Worm (Caenorhabditis elegans) whole organism, L2 larva: ENCODE data around the gene rfc-3.

Source experiments
- C34F6.9 ChIP-seq: fragments of 150-350 bp; optimal IDR thresholded peaks from 2 replicates; lab custom pipeline; 2014; ENCODE audit warnings: missing biosample characterization, missing genetic modification characterization
- F13H6.1 ChIP-seq: sonication (generic microtip); optimal IDR thresholded peaks from 2 replicates; lab custom pipeline; 2016; ENCODE audit warnings: missing genetic modification characterization, missing compliant biosample characterization
- Y55F3AM.14 ChIP-seq: fragments of 200-800 bp; sonication (Bioruptor generic); optimal IDR thresholded peaks from 2 replicates; lab custom pipeline; 2018; ENCODE audit warnings: mild to moderate bottlenecking, missing genetic modification characterization, missing compliant biosample characterization
- ZK546.5 ChIP-seq: sonication (generic microtip); optimal IDR thresholded peaks from 2 replicates; lab custom pipeline; 2017; ENCODE audit warnings: missing biosample characterization, missing genetic modification characterization
- ama-1 ChIP-seq: fragments of 150-350 bp; optimal IDR thresholded peaks from 2 replicates; lab custom pipeline; 2018; ENCODE audit warnings: inconsistent platforms
- blmp-1 ChIP-seq: sonication (generic microtip); optimal IDR thresholded peaks from 2 replicates; lab custom pipeline; 2017; ENCODE audit warnings: missing genetic modification characterization, mild to moderate bottlenecking, missing compliant biosample characterization, antibody characterized with exemption, moderate library complexity; ENCODE audit not compliant: insufficient read depth
- ceh-16 ChIP-seq: fragments of 150-350 bp; optimal IDR thresholded peaks from 2 replicates; lab custom pipeline; 2014; ENCODE audit warnings: missing biosample characterization, missing genetic modification characterization
- crh-2 ChIP-seq: sonication (generic microtip); optimal IDR thresholded peaks from 2 replicates; lab custom pipeline; 2017; ENCODE audit warnings: missing biosample characterization, missing genetic modification characterization
- elt-3 ChIP-seq: sonication (generic microtip); optimal IDR thresholded peaks from 2 replicates; lab custom pipeline; 2017; ENCODE audit warnings: missing biosample characterization, missing genetic modification characterization
- gmeb-1 ChIP-seq: fragments of 150-350 bp; optimal IDR thresholded peaks from 2 replicates; lab custom pipeline; 2014; ENCODE audit warnings: missing biosample characterization, missing genetic modification characterization
- lin-13 ChIP-seq: fragments of 150-350 bp; optimal IDR thresholded peaks from 2 replicates; lab custom pipeline; 2014; ENCODE audit warnings: missing biosample characterization, missing genetic modification reagents, missing genetic modification characterization
- lsy-2 ChIP-seq, 2 experiments: fragments of 150-350 bp in 1 of 2; sonication (generic microtip) in 1 of 2; optimal IDR thresholded peaks; 2 replicates each; lab custom pipeline; 2014 to 2017; ENCODE audit warnings: missing biosample characterization in 2 of 2, missing genetic modification characterization in 2 of 2
- mab-5 ChIP-seq: fragments of 150-350 bp; optimal IDR thresholded peaks from 2 replicates; lab custom pipeline; 2014; ENCODE audit warnings: missing biosample characterization, missing genetic modification characterization
- mbf-1 ChIP-seq: sonication (generic microtip); optimal IDR thresholded peaks from 2 replicates; lab custom pipeline; 2017; ENCODE audit warnings: missing biosample characterization, missing genetic modification characterization
- mdl-1 ChIP-seq, 2 experiments: fragments of 150-350 bp in 1 of 2; sonication (generic microtip) in 1 of 2; optimal IDR thresholded peaks; 2 replicates each; lab custom pipeline; 2017; ENCODE audit warnings: missing biosample characterization in 2 of 2, missing genetic modification characterization in 2 of 2
- nhr-10 ChIP-seq: sonication (generic microtip); optimal IDR thresholded peaks from 2 replicates; lab custom pipeline; 2017; ENCODE audit warnings: missing biosample characterization, missing genetic modification characterization
- nhr-11 ChIP-seq: fragments of 150-350 bp; optimal IDR thresholded peaks from 2 replicates; lab custom pipeline; 2014; ENCODE audit warnings: missing biosample characterization, missing genetic modification characterization
- nhr-129 ChIP-seq: fragments of 150-350 bp; optimal IDR thresholded peaks from 2 replicates; lab custom pipeline; 2014; ENCODE audit warnings: missing biosample characterization, missing genetic modification characterization
- nhr-21 ChIP-seq: fragments of 150-350 bp; optimal IDR thresholded peaks from 2 replicates; lab custom pipeline; 2014; ENCODE audit warnings: missing biosample characterization, missing genetic modification characterization
- nhr-23 ChIP-seq: fragments of 150-350 bp; optimal IDR thresholded peaks from 2 replicates; lab custom pipeline; 2014; ENCODE audit warnings: missing biosample characterization, missing genetic modification reagents, missing genetic modification characterization
- nhr-237 ChIP-seq: fragments of 150-350 bp; optimal IDR thresholded peaks from 2 replicates; lab custom pipeline; 2014; ENCODE audit warnings: missing biosample characterization, missing genetic modification characterization
- nhr-6 ChIP-seq: fragments of 150-350 bp; optimal IDR thresholded peaks from 2 replicates; lab custom pipeline; 2014; ENCODE audit warnings: missing biosample characterization, missing genetic modification characterization
- nhr-77 ChIP-seq: fragments of 150-350 bp; optimal IDR thresholded peaks from 2 replicates; lab custom pipeline; 2014; ENCODE audit warnings: missing biosample characterization, missing genetic modification characterization
- skn-1 ChIP-seq: sonication (generic microtip); optimal IDR thresholded peaks from 2 replicates; lab custom pipeline; 2017; ENCODE audit warnings: missing biosample characterization, missing genetic modification characterization
- snpc-4 ChIP-seq: fragments of 150-350 bp; optimal IDR thresholded peaks from 2 replicates; lab custom pipeline; 2014; ENCODE audit warnings: missing biosample characterization, missing genetic modification characterization
- unc-39 ChIP-seq: fragments of 150-350 bp; optimal IDR thresholded peaks from 2 replicates; lab custom pipeline; 2014; ENCODE audit warnings: missing biosample characterization, missing genetic modification characterization
- unc-55 ChIP-seq: fragments of 150-350 bp; sonication (generic microtip); optimal IDR thresholded peaks from 3 replicates; lab custom pipeline; 2014; ENCODE audit warnings: missing biosample characterization, missing genetic modification reagents, missing genetic modification characterization
- unc-62 ChIP-seq: fragments of 150-350 bp; optimal IDR thresholded peaks from 2 replicates; lab custom pipeline; 2014; ENCODE audit warnings: missing biosample characterization, missing genetic modification reagents, missing genetic modification characterization
- ztf-1 ChIP-seq: fragments of 200-800 bp; sonication (Bioruptor generic); conservative IDR thresholded peaks from 2 replicates; pipeline ENCODE4 v1.3.6; 2022; ENCODE audit warnings: missing genetic modification characterization, missing compliant biosample characterization
- ztf-11 ChIP-seq: sonication (generic microtip); optimal IDR thresholded peaks from 2 replicates; lab custom pipeline; 2017; ENCODE audit warnings: missing biosample characterization, missing genetic modification characterization

Gene rfc-3

DNA sequence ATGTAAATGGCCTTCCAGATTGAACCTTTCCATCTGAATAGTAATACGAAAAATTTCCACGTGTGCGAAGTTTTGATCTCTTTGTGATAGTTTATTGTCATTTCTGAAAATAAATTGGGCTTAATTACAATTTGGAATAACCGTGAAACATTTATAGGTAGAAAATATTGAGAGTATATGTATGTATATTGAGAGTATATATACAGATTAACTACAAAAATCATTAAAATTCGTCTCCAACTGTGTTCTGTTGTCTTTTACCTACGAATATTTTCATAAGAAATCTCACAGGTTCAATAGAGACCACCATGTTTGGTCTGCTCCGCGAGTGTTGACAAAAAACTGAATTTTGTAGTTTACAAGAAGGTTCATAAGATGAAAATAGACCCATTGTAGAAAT lies 17.4 kb downstream of the rfc-3 start, which contains the start of gene best-2:
Gene best-2, minus strand, starts transcription at position 101 of the 400 bp plus-strand sequence.
- TF ChIP-seq mab-5 (no peak), F13H6.1 (tag; lab: Kevin White, UChicago) (no peak), lin-13 (no peak), Y55F3AM.14 (no peak)

ce11 chrIV:13116679-13117078 lies 21.1 kb downstream of the rfc-3 start:
- TF ChIP-seq mab-5 (no peak), C34F6.9 (tag; lab: Kevin White, UChicago) (no peak), nhr-237 (tag; lab: Kevin White, UChicago) (no peak), ztf-11 (tag; lab: Kevin White, UChicago) (no peak), crh-2 (tag; lab: Kevin White, UChicago) (no peak), Y55F3AM.14 (no peak), lsy-2 (tag; optimal IDR thresholded peaks at IDR 0.05; lab: Kevin White, UChicago) (no peak), ceh-16 (no peak), elt-3 (tag; lab: Kevin White, UChicago) (no peak), unc-62 (no peak), F13H6.1 (tag; lab: Kevin White, UChicago) (no peak)

DNA sequence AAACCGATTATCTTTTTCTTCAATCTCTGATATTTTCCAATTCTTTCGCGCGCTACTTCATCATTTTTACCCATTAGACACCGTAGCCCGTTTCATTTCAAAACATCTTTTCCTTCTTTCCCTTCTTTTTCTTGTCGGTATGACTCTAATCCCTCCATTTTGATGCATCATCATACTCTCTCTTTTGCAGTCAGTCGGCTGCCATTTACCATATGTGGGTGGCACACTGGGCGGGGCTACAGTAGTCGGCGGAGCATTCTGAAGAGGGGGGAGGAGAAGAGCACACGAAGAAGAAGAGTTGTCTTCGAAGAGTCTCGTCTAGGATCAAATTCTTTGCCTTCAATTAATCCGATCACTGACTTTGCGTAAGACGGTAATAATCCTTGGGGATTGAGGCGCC lies 23.2 kb downstream of the rfc-3 start, which contains the start of gene unc-30:
Gene unc-30, plus strand, starts transcription at position 184 of the 400 bp plus-strand sequence.
- TF ChIP-seq lsy-2 (tag; optimal IDR thresholded peaks at IDR 0.05; lab: Kevin White, UChicago) (peak in 1 of 2 experiments; percentile 21), mab-5 (peak; percentile 19), nhr-23 (tag; lab: Kevin White, UChicago) (no peak), ZK546.5 (tag; lab: Kevin White, UChicago) (no peak), nhr-129 (tag; lab: Kevin White, UChicago) (peak; percentile 18), unc-55 (GFP tag; lab: Kevin White, UChicago) (peak; percentile 84), ama-1 (lab: Kevin White, UChicago) (no peak)

ce11 chrIV:13121396-13121795 lies 25.8 kb downstream of the rfc-3 start:
- TF ChIP-seq nhr-237 (tag; lab: Kevin White, UChicago) (no peak), elt-3 (tag; lab: Kevin White, UChicago) (no peak), skn-1 (no peak), nhr-77 (tag; lab: Kevin White, UChicago) (no peak), crh-2 (tag; lab: Kevin White, UChicago) (no peak), ztf-1 (GFP tag; lab: Robert Waterston, UW) (no peak), mbf-1 (no peak), nhr-6 (tag; lab: Kevin White, UChicago) (no peak), unc-39 (no peak), nhr-11 (no peak), gmeb-1 (tag; lab: Kevin White, UChicago) (no peak), F13H6.1 (tag; lab: Kevin White, UChicago) (no peak), snpc-4 (tag; lab: Kevin White, UChicago) (no peak), Y55F3AM.14 (no peak), unc-62 (no peak), mdl-1 (tag; optimal IDR thresholded peaks at IDR 0.05; lab: Kevin White, UChicago) (no peak), nhr-21 (tag; lab: Kevin White, UChicago) (no peak)

ce11 chrIV:13125999-13126398 lies 30.4 kb downstream of the rfc-3 start:
- TF ChIP-seq elt-3 (tag; lab: Kevin White, UChicago) (no peak), nhr-6 (tag; lab: Kevin White, UChicago) (no peak), Y55F3AM.14 (no peak), nhr-10 (no peak), nhr-129 (tag; lab: Kevin White, UChicago) (peak; percentile 1), F13H6.1 (tag; lab: Kevin White, UChicago) (peak; percentile 34)
- TF ChIP-seq, all 48 proteins: peak for 2

DNA sequence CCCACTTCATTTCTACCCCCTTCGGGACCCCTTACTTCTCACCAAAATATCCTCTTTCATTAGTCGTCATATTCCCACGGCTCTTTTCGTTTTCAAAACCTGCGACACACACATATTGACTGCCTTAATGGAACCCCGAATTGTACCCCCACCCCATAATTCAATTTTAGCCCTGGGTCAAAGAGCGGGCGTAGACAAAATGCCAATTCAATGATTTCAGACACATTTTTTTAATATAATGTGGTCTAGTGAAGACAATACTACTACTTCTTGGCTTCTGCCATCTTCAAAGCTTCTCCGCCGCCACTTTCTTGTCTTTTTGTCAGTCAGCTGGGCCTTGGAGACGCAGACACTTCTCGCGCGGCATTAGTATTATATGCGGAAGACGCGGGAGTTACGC lies 32.2 kb downstream of the rfc-3 start:
- TF ChIP-seq blmp-1 (tag; lab: Kevin White, UChicago) = no peak
- peak; percentile 15 for TF ChIP-seq unc-55 (GFP tag; lab: Kevin White, UChicago)
- TF ChIP-seq mbf-1 = no peak
- TF ChIP-seq gmeb-1 (tag; lab: Kevin White, UChicago) = no peak
- no peak for TF ChIP-seq snpc-4 (tag; lab: Kevin White, UChicago)
- no peak for TF ChIP-seq crh-2 (tag; lab: Kevin White, UChicago)
